Fruit fly (Drosophila melanogaster): ENCODE measurements around the gene Bhmt.
A peak's percentile ranks its signal among the peaks of the same experiment; 100 is the strongest.

- TF ChIP-seq Sox14 (GFP tag; optimal IDR thresholded peaks at IDR 0.05) (peak; percentile 68), CG8632 (GFP tag; optimal IDR thresholded peaks at IDR 0.05) (peak; percentile 1), CG16779 (tag; optimal IDR thresholded peaks at IDR 0.05) (no peak), Blimp-1 (GFP tag; optimal IDR thresholded peaks at IDR 0.05) (no peak), Hr38 (GFP tag; optimal IDR thresholded peaks at IDR 0.05) (no peak), Smox (GFP tag; optimal IDR thresholded peaks at IDR 0.05) (peak; percentile 35), dsx (GFP tag; optimal IDR thresholded peaks at IDR 0.05; ENCODE audit: poor library complexity, severe bottlenecking) (no peak), CG31627 (GFP tag; optimal IDR thresholded peaks at IDR 0.05) (peak; percentile 54), CG8119 (GFP tag; IDR thresholded peaks at IDR 0.05) (no peak), Eip78C (GFP tag) (peak; percentile 85), Hr4 (GFP tag; optimal IDR thresholded peaks at IDR 0.05) (peak; percentile 23), salr (GFP tag; optimal IDR thresholded peaks at IDR 0.05) (no peak), Lpt (GFP tag; optimal IDR thresholded peaks at IDR 0.05) (peak; percentile 61)
Measured at dm6 chr2L:18945765-18946552, 11.2 kb downstream of the Bhmt start, which contains the start of gene CG46304.
